Worm (Caenorhabditis elegans) whole organism, young adult: ENCODE measurements around the gene C46F2.1.

Experiments used
- B0019.2 ChIP-seq: fragments of 200-800 bp; sonication (Bioruptor generic); conservative IDR thresholded peaks from 2 replicates; pipeline ENCODE4 v1.3.6; 2022; ENCODE audit warnings: missing genetic modification reagents, missing genetic modification characterization, missing compliant biosample characterization
- Y67H2A.10 ChIP-seq: fragments of 200-800 bp; sonication (Bioruptor generic); conservative IDR thresholded peaks from 2 replicates; pipeline ENCODE4 v1.3.6; 2022; ENCODE audit warnings: missing genetic modification reagents, missing genetic modification characterization, missing compliant biosample characterization
- ama-1 ChIP-seq, 3 experiments: fragments of 150-350 bp in 1 of 3; sonication (generic microtip) in 2 of 3; optimal IDR thresholded peaks; 2 replicates each; lab custom pipeline; 2014 to 2018; ENCODE audit warnings: missing biosample characterization in 2 of 3, missing genetic modification characterization in 2 of 3, missing genetic modification reagents in 2 of 3
- athp-1 ChIP-seq: sonication (generic microtip); optimal IDR thresholded peaks from 2 replicates; lab custom pipeline; 2017; ENCODE audit warnings: mild to moderate bottlenecking, missing genetic modification characterization, missing compliant biosample characterization
- bed-2 ChIP-seq: fragments of 200-800 bp; sonication (Bioruptor generic); IDR thresholded peaks from 2 replicates; pipeline ENCODE4 v1.3.6; 2022; ENCODE audit warnings: missing genetic modification reagents, missing genetic modification characterization, missing compliant biosample characterization
- cebp-1 ChIP-seq, 2 experiments: fragments of 200-800 bp in 1 of 2; sonication (Bioruptor generic) in 1 of 2; sonication (generic microtip) in 1 of 2; IDR thresholded peaks in 1 of 2; optimal IDR thresholded peaks in 1 of 2; 2 replicates each; pipeline versions ENCODE4 v1.3.6 to Lab custom; 2017 to 2022; ENCODE audit warnings: missing compliant biosample characterization in 2 of 2, missing genetic modification characterization in 2 of 2, mild to moderate bottlenecking in 1 of 2, missing genetic modification reagents in 1 of 2, moderate library complexity in 1 of 2
- dpff-1 ChIP-seq: sonication (generic microtip); optimal IDR thresholded peaks from 2 replicates; lab custom pipeline; 2017; ENCODE audit warnings: mild to moderate bottlenecking, missing genetic modification characterization, missing compliant biosample characterization
- dpl-1 ChIP-seq: fragments of 150-350 bp; optimal IDR thresholded peaks from 2 replicates; lab custom pipeline; 2014; ENCODE audit warnings: missing biosample characterization, missing genetic modification reagents, missing genetic modification characterization
- nfya-1 ChIP-seq: sonication (generic microtip); optimal IDR thresholded peaks from 2 replicates; lab custom pipeline; 2017; ENCODE audit warnings: antibody characterized with exemption, missing compliant biosample characterization, missing genetic modification characterization, borderline replicate concordance; ENCODE audit not compliant: insufficient read depth
- nhr-179 ChIP-seq: sonication (generic microtip); optimal IDR thresholded peaks from 2 replicates; lab custom pipeline; 2016; ENCODE audit warnings: mild to moderate bottlenecking, missing genetic modification characterization, missing compliant biosample characterization
- snpc-1.3 ChIP-seq: sonication (generic microtip); optimal IDR thresholded peaks from 2 replicates; lab custom pipeline; 2017; ENCODE audit warnings: missing genetic modification characterization, mild to moderate bottlenecking, missing compliant biosample characterization, antibody characterized with exemption, moderate library complexity, missing genotype, missing genetic modification reagents; ENCODE audit not compliant: insufficient read depth
- somi-1 ChIP-seq: fragments of 200-800 bp; sonication (Bioruptor generic); optimal IDR thresholded peaks from 2 replicates; lab custom pipeline; 2018; ENCODE audit warnings: mild to moderate bottlenecking, missing genetic modification characterization, missing compliant biosample characterization

DNA sequence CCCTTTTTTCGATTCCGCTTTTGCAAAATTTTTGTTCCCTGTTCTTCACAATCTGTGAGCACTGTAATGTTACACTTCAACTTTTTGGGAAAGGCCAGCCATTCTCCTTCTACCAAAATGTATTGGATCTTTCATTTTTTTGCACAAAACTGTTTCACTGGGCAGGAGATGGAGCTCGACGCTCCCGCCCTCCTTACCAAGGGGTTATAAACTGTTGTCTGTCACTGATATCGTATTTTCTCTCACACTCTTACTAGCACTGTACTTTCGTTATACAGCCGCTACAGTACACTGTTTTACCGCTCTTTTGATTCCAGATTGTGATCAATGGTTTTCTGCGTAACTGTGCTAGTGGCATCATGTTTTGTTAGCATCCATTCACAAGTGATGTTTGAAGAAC is at the start of gene C46F2.1:
- TF ChIP-seq somi-1 (no peak), snpc-1.3 (tag; lab: Kevin White, UChicago) (no peak), nhr-179 (tag; lab: Kevin White, UChicago) (no peak), nfya-1 (tag; lab: Kevin White, UChicago) (no peak), cebp-1 (GFP tag; IDR thresholded peaks at IDR 0.05; lab: Robert Waterston, UW) (no peak), cebp-1 (tag; optimal IDR thresholded peaks at IDR 0.05; lab: Kevin White, UChicago) (no peak), Y67H2A.10 (GFP tag; lab: Robert Waterston, UW) (no peak), dpff-1 (tag; lab: Kevin White, UChicago) (no peak), B0019.2 (GFP tag; lab: Robert Waterston, UW) (no peak), ama-1 (optimal IDR thresholded peaks at IDR 0.05; lab: Kevin White, UChicago) (no peak), ama-1 (GFP tag; optimal IDR thresholded peaks at IDR 0.05; lab: Kevin White, UChicago) (no peak), athp-1 (tag; lab: Kevin White, UChicago) (no peak), bed-2 (GFP tag; lab: Robert Waterston, UW) (no peak), dpl-1 (no peak)
